Fruit fly (Drosophila melanogaster) whole organism, pupa: Measurements from ENCODE around the gene TH1.

ENCODE experiments used
- CG10348 ChIP-seq: fragments of 200-800 bp; sonication (Bioruptor generic); IDR thresholded peaks from 2 replicates; pipeline ENCODE4 v1.3.6; 2022; ENCODE audit warnings: missing biosample characterization, missing genetic modification characterization
- CG12605 ChIP-seq: fragments of 200-800 bp; sonication (Bioruptor generic); IDR thresholded peaks from 2 replicates; pipeline ENCODE4 v1.3.6; 2022; ENCODE audit warnings: missing biosample characterization, missing genetic modification characterization
- CG13204 ChIP-seq: fragments of 200-800 bp; sonication (Bioruptor generic); optimal IDR thresholded peaks from 2 replicates; lab custom pipeline; 2018; ENCODE audit warnings: missing biosample characterization, mild to moderate bottlenecking, missing genetic modification characterization, moderate library complexity
- CG14655 ChIP-seq: fragments of 200-800 bp; sonication (Bioruptor generic); optimal IDR thresholded peaks from 3 replicates; lab custom pipeline; 2017; ENCODE audit warnings: mild to moderate bottlenecking, missing biosample characterization, missing genetic modification reagents, missing genetic modification characterization
- CG15710 ChIP-seq: fragments of 200-800 bp; sonication (Bioruptor generic); optimal IDR thresholded peaks from 2 replicates; lab custom pipeline; 2018; ENCODE audit warnings: missing biosample characterization, mild to moderate bottlenecking, missing genetic modification characterization, moderate library complexity
- CG17806 ChIP-seq: fragments of 200-800 bp; sonication (Bioruptor generic); optimal IDR thresholded peaks from 2 replicates; lab custom pipeline; 2018; ENCODE audit warnings: missing biosample characterization, mild to moderate bottlenecking, missing genetic modification characterization, moderate library complexity
- CG32121 ChIP-seq: fragments of 200-800 bp; sonication (Bioruptor generic); IDR thresholded peaks from 2 replicates; pipeline ENCODE4 v1.3.6; 2022; ENCODE audit warnings: missing biosample characterization, missing genetic modification characterization
- CG34367 ChIP-seq: fragments of 200-800 bp; sonication (Bioruptor generic); optimal IDR thresholded peaks from 2 replicates; lab custom pipeline; 2018; ENCODE audit warnings: missing biosample characterization, mild to moderate bottlenecking, missing genetic modification characterization
- CG4496 ChIP-seq: fragments of 200-800 bp; sonication (Bioruptor generic); IDR thresholded peaks from 3 replicates; pipeline ENCODE4 v1.3.6; 2022; ENCODE audit warnings: missing biosample characterization, missing genetic modification characterization
- CG8159 ChIP-seq: fragments of 200-800 bp; sonication (Bioruptor generic); optimal IDR thresholded peaks from 3 replicates; lab custom pipeline; 2018; ENCODE audit warnings: missing biosample characterization, mild to moderate bottlenecking, missing genetic modification characterization, moderate library complexity
- CG8301 ChIP-seq: fragments of 200-800 bp; sonication (Bioruptor generic); optimal IDR thresholded peaks from 2 replicates; lab custom pipeline; 2018; ENCODE audit warnings: missing biosample characterization, mild to moderate bottlenecking, missing genetic modification characterization
- CG9948 ChIP-seq: fragments of 200-800 bp; sonication (Bioruptor generic); optimal IDR thresholded peaks from 2 replicates; lab custom pipeline; 2018; ENCODE audit warnings: missing biosample characterization, mild to moderate bottlenecking, missing genetic modification characterization, moderate library complexity
- D1 ChIP-seq: fragments of 200-800 bp; sonication (Bioruptor generic); optimal IDR thresholded peaks from 2 replicates; lab custom pipeline; 2018; ENCODE audit warnings: missing biosample characterization, mild to moderate bottlenecking, missing genetic modification characterization, moderate library complexity
- EcR ChIP-seq: fragments of 200-800 bp; sonication (Bioruptor generic); optimal IDR thresholded peaks from 3 replicates; lab custom pipeline; 2019; ENCODE audit warnings: missing biosample characterization, missing genetic modification characterization, mild to moderate bottlenecking, moderate library complexity, missing genetic modification reagents
- Ets98B ChIP-seq: fragments of 200-800 bp; sonication (Bioruptor generic); IDR thresholded peaks from 2 replicates; pipeline ENCODE4 v1.3.6; 2022; ENCODE audit warnings: missing biosample characterization, missing genetic modification characterization
- Pif1A ChIP-seq: fragments of 200-800 bp; sonication (Bioruptor generic); optimal IDR thresholded peaks from 3 replicates; lab custom pipeline; 2016; ENCODE audit warnings: missing biosample characterization, missing genetic modification characterization
- Pif1B ChIP-seq: fragments of 200-800 bp; sonication (Bioruptor generic); optimal IDR thresholded peaks from 3 replicates; lab custom pipeline; 2016; ENCODE audit warnings: missing biosample characterization, missing genetic modification characterization
- Snoo ChIP-seq: fragments of 200-800 bp; sonication (Bioruptor generic); optimal IDR thresholded peaks from 3 replicates; lab custom pipeline; 2017; ENCODE audit warnings: missing biosample characterization, mild to moderate bottlenecking, missing genetic modification characterization, inconsistent platforms
- fd96Ca ChIP-seq: fragments of 200-800 bp; sonication (Bioruptor generic); IDR thresholded peaks from 3 replicates; pipeline ENCODE4 v1.3.6; 2022; ENCODE audit warnings: missing biosample characterization, missing genetic modification characterization
- gl ChIP-seq: fragments of 200-800 bp; sonication (Bioruptor generic); optimal IDR thresholded peaks from 2 replicates; lab custom pipeline; 2018; ENCODE audit warnings: missing biosample characterization, mild to moderate bottlenecking, missing genetic modification characterization
- rn ChIP-seq: fragments of 200-800 bp; sonication (Bioruptor generic); IDR thresholded peaks from 2 replicates; pipeline ENCODE4 v1.3.6; 2022; ENCODE audit warnings: missing biosample characterization, missing genetic modification characterization

Gene TH1

dm6 chrX:16385942-16386392 is 5.3 kb downstream of the TH1 start:
- TF ChIP-seq fd96Ca, result 0 out of 3 replicates have a peak, but pooled peaks have one; percentile 16
- TF ChIP-seq CG34367 (tag; lab: Kevin White, UChicago), result peak; percentile 21
- no peak for TF ChIP-seq rn
- TF ChIP-seq CG32121 (GFP tag; lab: Robert Waterston, UW), result 0 out of 2 replicates have a peak, but pooled peaks have one; percentile 25
- no peak for TF ChIP-seq CG13204 (GFP tag; lab: Kevin White, UChicago)
- TF ChIP-seq gl (tag; lab: Kevin White, UChicago), result no peak
- TF ChIP-seq CG4496 (GFP tag; lab: Robert Waterston, UW), result peak; percentile 58; the same call in 1 of the 3 replicates
- no peak for TF ChIP-seq Pif1A (GFP tag; lab: Kevin White, UChicago)
- TF ChIP-seq CG12605 (GFP tag; lab: Robert Waterston, UW), result 0 out of 2 replicates have a peak, but pooled peaks have one; percentile 25
- TF ChIP-seq Snoo, result peak; percentile 2
- TF ChIP-seq CG15710 (tag; lab: Kevin White, UChicago), result peak; percentile 20
- TF ChIP-seq CG14655, result peak; percentile 66
- TF ChIP-seq Pif1B (GFP tag; lab: Kevin White, UChicago), result peak; percentile 14
- no peak for TF ChIP-seq CG10348 (GFP tag; lab: Robert Waterston, UW)
- TF ChIP-seq CG8159 (tag; lab: Kevin White, UChicago), result peak; percentile 34
- TF ChIP-seq CG17806 (tag; lab: Kevin White, UChicago), result peak; percentile 5
- TF ChIP-seq CG9948 (tag; lab: Kevin White, UChicago), result peak; percentile 27
- TF ChIP-seq D1 (tag; lab: Kevin White, UChicago), result no peak
- peak; percentile 45 for TF ChIP-seq CG8301 (tag; lab: Kevin White, UChicago)
- no peak for TF ChIP-seq Ets98B (GFP tag; lab: Robert Waterston, UW)
- peak; percentile 25 for TF ChIP-seq EcR (GFP tag; lab: Kevin White, UChicago)

DNA sequence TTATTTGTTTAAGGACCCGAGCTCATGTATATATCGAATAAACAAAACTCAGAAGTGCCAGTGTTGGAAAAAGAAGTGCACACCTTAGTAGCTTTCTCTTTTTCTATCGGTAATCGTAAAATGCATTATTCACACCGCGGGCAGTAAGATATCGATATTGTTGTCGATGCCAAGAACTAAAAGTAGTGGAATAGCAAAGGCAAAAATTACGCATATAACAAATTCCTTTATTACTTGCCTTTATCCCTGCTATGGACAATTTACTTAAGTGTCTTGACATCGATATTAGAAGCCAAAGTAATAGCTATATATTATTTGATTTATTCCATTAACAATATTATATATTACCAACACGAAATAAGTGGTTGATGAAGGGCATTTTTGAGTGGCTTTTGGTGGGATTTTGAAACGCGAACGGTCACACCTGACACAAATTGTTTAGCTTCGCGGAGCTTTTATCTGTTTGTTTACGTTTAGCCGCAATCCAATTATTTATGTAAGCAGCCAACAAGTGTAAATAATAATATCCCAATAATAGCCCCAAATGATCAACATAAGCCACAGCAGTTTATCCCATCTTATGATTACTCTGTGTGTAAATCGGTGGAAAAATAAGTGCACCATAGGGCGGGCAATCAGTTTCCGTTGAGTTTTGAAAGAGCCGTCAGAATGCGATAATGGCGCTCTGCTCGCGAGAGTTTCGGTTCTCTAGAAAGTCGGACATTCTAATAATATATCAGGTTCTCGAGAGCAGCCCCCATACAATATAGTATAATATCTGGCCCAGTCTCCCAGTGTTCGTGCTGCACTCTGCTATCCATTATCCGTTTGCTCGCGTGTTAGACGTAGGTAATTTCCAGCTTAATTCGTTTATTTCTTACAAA is 6.2 kb downstream of the TH1 start, which contains the start of the genes CG9992 and CG4239:
CG9992 (minus strand) TSS at position 66 of the 884 bp plus-strand sequence.
CG4239 (plus strand) TSS at position 436 of the 884 bp plus-strand sequence.
- TF ChIP-seq CG13204 (GFP tag; lab: Kevin White, UChicago) (no peak), CG34367 (tag; lab: Kevin White, UChicago) (peak; percentile 10), CG4496 (GFP tag; lab: Robert Waterston, UW) (peak; percentile 73; the same call in 2 of the 3 replicates), CG9948 (tag; lab: Kevin White, UChicago) (peak; percentile 62), CG32121 (GFP tag; lab: Robert Waterston, UW) (peak; percentile 41; the same call in 1 of the 2 replicates), Ets98B (GFP tag; lab: Robert Waterston, UW) (peak; percentile 36; the same call in 1 of the 2 replicates), EcR (GFP tag; lab: Kevin White, UChicago) (no peak), Pif1B (GFP tag; lab: Kevin White, UChicago) (no peak), fd96Ca (peak; percentile 66; the same call in 1 of the 3 replicates), CG15710 (tag; lab: Kevin White, UChicago) (peak; percentile 65), Snoo (peak; percentile 47), Pif1A (GFP tag; lab: Kevin White, UChicago) (no peak), CG17806 (tag; lab: Kevin White, UChicago) (peak; percentile 53)

DNA sequence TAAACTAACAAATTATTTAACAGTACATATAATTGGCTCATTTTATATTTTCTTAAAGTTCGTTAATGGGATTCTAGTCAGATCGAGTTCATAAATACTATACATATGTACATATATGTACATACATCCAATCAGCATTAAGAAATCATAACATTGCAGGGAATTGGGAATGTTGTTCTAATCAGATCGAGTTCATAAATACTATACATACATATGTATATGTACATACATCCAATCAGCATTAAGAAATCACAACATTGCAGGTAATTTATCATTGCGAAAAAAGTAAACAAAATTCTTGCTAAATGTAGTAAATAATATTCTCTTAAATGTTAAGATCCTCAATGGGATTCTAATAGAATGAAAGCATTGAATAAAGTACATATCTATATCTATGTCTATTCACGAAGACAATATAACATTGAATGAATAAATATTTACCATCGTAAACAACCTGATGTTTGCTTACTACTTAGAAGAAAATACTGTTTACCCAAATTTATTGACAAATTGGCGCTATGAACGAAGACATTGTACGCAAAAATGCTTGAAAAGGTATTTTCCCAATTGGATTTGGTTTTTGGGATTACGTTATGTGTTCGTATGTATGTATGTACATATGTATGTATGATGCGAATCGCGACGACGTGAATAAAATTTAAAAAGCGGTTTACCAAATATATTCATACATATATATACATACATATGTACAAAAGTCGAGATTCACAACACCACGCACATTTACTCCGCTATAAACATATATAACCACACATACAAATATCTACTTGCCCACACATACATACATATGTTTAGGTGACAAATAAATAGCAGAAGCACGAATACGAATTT is 7.3 kb downstream of the TH1 start:
- TF ChIP-seq CG14655 (no peak), Ets98B (GFP tag; lab: Robert Waterston, UW) (no peak), gl (tag; lab: Kevin White, UChicago) (no peak), CG8301 (tag; lab: Kevin White, UChicago) (no peak), CG4496 (GFP tag; lab: Robert Waterston, UW) (no peak), Pif1B (GFP tag; lab: Kevin White, UChicago) (no peak), CG10348 (GFP tag; lab: Robert Waterston, UW) (no peak)

DNA sequence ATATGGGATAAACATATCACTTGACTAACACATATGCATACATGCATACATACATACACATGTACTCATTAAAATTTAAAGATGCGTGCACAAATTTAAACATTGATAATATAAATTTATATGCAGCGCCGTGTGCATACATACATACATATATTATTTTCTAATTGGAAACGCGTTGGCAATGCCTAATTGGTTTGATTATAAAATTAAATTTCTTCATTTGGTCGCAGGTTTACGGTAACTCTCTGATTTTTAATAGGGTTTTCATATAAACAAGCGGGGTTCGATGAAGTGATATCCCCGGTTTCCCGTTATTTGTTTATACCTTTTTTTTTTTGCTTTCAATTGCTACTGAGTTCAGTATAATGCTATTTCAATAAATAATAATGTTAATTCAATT is 17.2 kb downstream of the TH1 start:
- TF ChIP-seq CG15710 (tag; lab: Kevin White, UChicago) (no peak), rn (no peak), CG12605 (GFP tag; lab: Robert Waterston, UW) (no peak), CG10348 (GFP tag; lab: Robert Waterston, UW) (no peak), CG17806 (tag; lab: Kevin White, UChicago) (no peak)

- TF ChIP-seq fd96Ca (no peak), CG34367 (tag; lab: Kevin White, UChicago) (peak; percentile 39), D1 (tag; lab: Kevin White, UChicago) (no peak), CG32121 (GFP tag; lab: Robert Waterston, UW) (peak; percentile 37; the same call in 1 of the 2 replicates), Ets98B (GFP tag; lab: Robert Waterston, UW) (peak; percentile 75), CG17806 (tag; lab: Kevin White, UChicago) (peak; percentile 25), Pif1B (GFP tag; lab: Kevin White, UChicago) (peak; percentile 39), CG4496 (GFP tag; lab: Robert Waterston, UW) (peak; percentile 71; the same call in 2 of the 3 replicates), CG15710 (tag; lab: Kevin White, UChicago) (peak; percentile 24), CG12605 (GFP tag; lab: Robert Waterston, UW) (peak; percentile 67), CG9948 (tag; lab: Kevin White, UChicago) (peak; percentile 3)
Observed at dm6 chrX:16373541-16373940, 17.7 kb downstream of the TH1 start.
